Worm (Caenorhabditis elegans): ENCODE data around the gene pef-1.

The pef-1 gene

ce11 chrIII:886726-887125, 39.4 kb downstream of the pef-1 start, which contains the start of gene zer-1:
TSS of gene zer-1 (minus strand) at chrIII:886793.
- TF ChIP-seq flt-1 (GFP tag; IDR thresholded peaks at IDR 0.05) = no peak
- no peak for TF ChIP-seq tbx-11 (GFP tag; IDR thresholded peaks at IDR 0.05)
- TF ChIP-seq sea-1 (GFP tag; conservative IDR thresholded peaks at IDR 0.05) = no peak
- no peak for TF ChIP-seq ceh-36 (tag; optimal IDR thresholded peaks at IDR 0.05)
- no peak for TF ChIP-seq B0310.2 (tag; optimal IDR thresholded peaks at IDR 0.05)
- TF ChIP-seq F13C5.2 (tag; optimal IDR thresholded peaks at IDR 0.05) = no peak
- no peak for TF ChIP-seq aly-1 (tag; optimal IDR thresholded peaks at IDR 0.05)
- TF ChIP-seq tbx-37 (GFP tag; conservative IDR thresholded peaks at IDR 0.05) = no peak
- no peak for TF ChIP-seq ets-7 (tag; optimal IDR thresholded peaks at IDR 0.05)
- TF ChIP-seq hmbx-1 (tag; optimal IDR thresholded peaks at IDR 0.05) = no peak
- no peak for TF ChIP-seq scrt-1 (GFP tag; IDR thresholded peaks at IDR 0.05)
- TF ChIP-seq tra-4 (tag; optimal IDR thresholded peaks at IDR 0.05) = no peak
- no peak for TF ChIP-seq pes-1 (GFP tag; IDR thresholded peaks at IDR 0.05)
- no peak for TF ChIP-seq hnd-1 (tag; optimal IDR thresholded peaks at IDR 0.05)
- TF ChIP-seq hmg-4 (GFP tag; optimal IDR thresholded peaks at IDR 0.05) = no peak
- no peak for TF ChIP-seq ama-1 (optimal IDR thresholded peaks at IDR 0.05)

ce11 chrIII:883595-883994, 42.5 kb downstream of the pef-1 start:
- TF ChIP-seq hmbx-1 (tag; optimal IDR thresholded peaks at IDR 0.05) (no peak), flt-1 (GFP tag; IDR thresholded peaks at IDR 0.05) (no peak), hnd-1 (tag; optimal IDR thresholded peaks at IDR 0.05) (no peak), tra-4 (tag; optimal IDR thresholded peaks at IDR 0.05) (no peak), tbx-37 (GFP tag; conservative IDR thresholded peaks at IDR 0.05) (no peak), pes-1 (GFP tag; IDR thresholded peaks at IDR 0.05) (no peak), ceh-13 (GFP tag; optimal IDR thresholded peaks at IDR 0.05) (no peak), hmg-4 (GFP tag; optimal IDR thresholded peaks at IDR 0.05) (no peak), sea-1 (GFP tag; conservative IDR thresholded peaks at IDR 0.05) (no peak), scrt-1 (GFP tag; IDR thresholded peaks at IDR 0.05) (no peak), tbx-11 (GFP tag; IDR thresholded peaks at IDR 0.05) (no peak), ets-7 (tag; optimal IDR thresholded peaks at IDR 0.05) (no peak), F13C5.2 (tag; optimal IDR thresholded peaks at IDR 0.05) (no peak), ama-1 (optimal IDR thresholded peaks at IDR 0.05) (no peak), ceh-36 (tag; optimal IDR thresholded peaks at IDR 0.05) (no peak), aly-1 (tag; optimal IDR thresholded peaks at IDR 0.05) (no peak), B0310.2 (tag; optimal IDR thresholded peaks at IDR 0.05) (no peak)

DNA sequence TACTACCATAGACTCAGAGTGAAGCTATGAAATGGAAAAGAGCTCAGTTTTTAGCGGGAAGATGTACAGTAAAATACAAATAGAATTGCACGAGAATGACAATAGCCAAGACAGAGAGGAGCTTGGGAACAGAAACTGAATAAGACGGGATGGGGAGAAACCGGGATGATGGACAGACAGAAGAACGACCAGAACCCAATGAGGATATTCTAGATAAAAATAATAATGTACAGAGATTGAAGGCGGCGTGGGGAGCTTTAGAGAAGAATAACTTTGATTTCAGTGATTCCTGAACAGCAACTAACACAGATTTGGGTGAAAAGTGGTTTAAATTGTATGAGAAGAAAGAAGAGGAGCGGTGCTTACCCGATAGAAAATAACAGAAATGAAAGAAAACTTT, 44.7 kb downstream of the pef-1 start:
- TF ChIP-seq flt-1 (GFP tag; IDR thresholded peaks at IDR 0.05) (no peak), pes-1 (GFP tag; IDR thresholded peaks at IDR 0.05) (no peak), tbx-11 (GFP tag; IDR thresholded peaks at IDR 0.05) (no peak), sea-1 (GFP tag; conservative IDR thresholded peaks at IDR 0.05) (no peak), ceh-36 (tag; optimal IDR thresholded peaks at IDR 0.05) (no peak)

DNA sequence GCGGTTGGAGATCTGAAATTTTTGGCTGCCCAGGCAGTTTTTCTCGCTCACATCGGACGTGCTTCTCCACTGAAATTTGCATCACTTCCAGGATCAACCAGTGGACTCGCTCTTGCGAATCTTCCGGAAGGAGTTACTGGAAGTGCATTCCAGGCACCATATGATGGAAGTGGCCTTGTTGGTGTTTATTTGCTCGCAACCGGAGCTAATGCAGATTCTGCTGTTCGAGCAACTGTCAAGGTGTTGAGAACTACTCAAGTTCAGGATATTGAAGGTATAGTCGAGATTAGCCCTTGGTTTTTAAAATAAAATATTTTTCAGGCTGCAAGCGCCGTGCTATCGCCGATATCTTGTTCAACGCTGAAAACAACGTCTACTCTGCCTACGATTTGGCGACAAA, 45.3 kb downstream of the pef-1 start:
- no peak for TF ChIP-seq tbx-11 (GFP tag; IDR thresholded peaks at IDR 0.05)
- TF ChIP-seq hnd-1 (tag; optimal IDR thresholded peaks at IDR 0.05) = no peak
- TF ChIP-seq ceh-13 (GFP tag; optimal IDR thresholded peaks at IDR 0.05) = no peak
- no peak for TF ChIP-seq tra-4 (tag; optimal IDR thresholded peaks at IDR 0.05)
- no peak for TF ChIP-seq aly-1 (tag; optimal IDR thresholded peaks at IDR 0.05)
- TF ChIP-seq ceh-36 (tag; optimal IDR thresholded peaks at IDR 0.05) = no peak
- no peak for TF ChIP-seq sea-1 (GFP tag; conservative IDR thresholded peaks at IDR 0.05)
- TF ChIP-seq hmg-4 (GFP tag; optimal IDR thresholded peaks at IDR 0.05) = no peak
- no peak for TF ChIP-seq tbx-37 (GFP tag; conservative IDR thresholded peaks at IDR 0.05)
- TF ChIP-seq ama-1 (optimal IDR thresholded peaks at IDR 0.05) = no peak
- no peak for TF ChIP-seq scrt-1 (GFP tag; IDR thresholded peaks at IDR 0.05)
- no peak for TF ChIP-seq ets-7 (tag; optimal IDR thresholded peaks at IDR 0.05)
- no peak for TF ChIP-seq flt-1 (GFP tag; IDR thresholded peaks at IDR 0.05)
- no peak for TF ChIP-seq F13C5.2 (tag; optimal IDR thresholded peaks at IDR 0.05)
- no peak for TF ChIP-seq hmbx-1 (tag; optimal IDR thresholded peaks at IDR 0.05)
- TF ChIP-seq B0310.2 (tag; optimal IDR thresholded peaks at IDR 0.05) = no peak

DNA sequence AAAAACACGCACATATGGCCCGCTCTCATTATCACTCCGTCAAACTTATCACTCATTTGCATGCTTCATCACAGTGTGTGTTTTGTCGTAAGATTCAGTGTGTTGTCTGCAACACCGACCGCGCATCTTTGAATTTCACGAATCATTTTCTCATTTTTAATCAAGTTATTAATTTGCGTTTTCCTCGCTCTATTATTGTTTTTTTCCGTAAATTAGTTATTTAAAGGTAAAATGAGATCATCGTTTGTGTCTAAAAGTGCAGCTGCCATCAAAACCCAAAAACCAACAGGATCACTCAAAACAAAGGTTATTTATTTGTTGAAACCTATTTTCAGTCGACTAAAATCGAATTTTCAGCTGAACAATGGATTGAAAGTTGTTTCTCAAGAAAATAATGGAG, 46.5 kb downstream of the pef-1 start, which contains the start of the genes T24C4.5 and ucr-2.3:
TSS of gene T24C4.5 (minus strand) at position 101 of the 400 bp plus-strand sequence.
TSS of gene ucr-2.3 (plus strand) at position 227 of the 400 bp plus-strand sequence.
- no peak for TF ChIP-seq tbx-11 (GFP tag; IDR thresholded peaks at IDR 0.05)
- TF ChIP-seq F13C5.2 (tag; optimal IDR thresholded peaks at IDR 0.05) = no peak
- no peak for TF ChIP-seq tra-4 (tag; optimal IDR thresholded peaks at IDR 0.05)
- TF ChIP-seq sea-1 (GFP tag; conservative IDR thresholded peaks at IDR 0.05) = no peak
- TF ChIP-seq ets-7 (tag; optimal IDR thresholded peaks at IDR 0.05) = no peak
- no peak for TF ChIP-seq pes-1 (GFP tag; IDR thresholded peaks at IDR 0.05)
- no peak for TF ChIP-seq ceh-36 (tag; optimal IDR thresholded peaks at IDR 0.05)
- TF ChIP-seq hnd-1 (tag; optimal IDR thresholded peaks at IDR 0.05) = no peak

DNA sequence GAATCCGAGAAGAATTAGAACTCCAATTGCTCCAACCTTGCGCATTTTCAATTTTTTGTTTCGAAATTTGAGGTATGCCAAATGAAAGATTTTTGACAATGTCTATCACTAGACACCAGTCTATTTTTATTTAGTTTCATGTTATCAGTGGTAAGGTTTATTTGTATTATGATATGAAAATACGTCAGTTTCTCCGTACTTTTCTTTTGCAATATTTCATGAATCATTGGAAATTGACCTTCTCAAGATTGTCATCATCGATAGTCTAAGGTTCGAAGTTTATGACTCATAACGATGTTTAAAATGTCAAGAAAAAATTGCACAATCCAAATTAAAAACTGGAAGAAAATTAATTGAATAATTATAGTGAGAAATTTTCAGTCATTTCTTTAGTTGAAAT, 52.7 kb downstream of the pef-1 start, which contains the start of gene clc-19:
TSS of gene clc-19 (minus strand) at position 135 of the 400 bp plus-strand sequence.
- no peak for TF ChIP-seq ets-7 (tag; optimal IDR thresholded peaks at IDR 0.05)
- TF ChIP-seq ama-1 (optimal IDR thresholded peaks at IDR 0.05) = no peak
- no peak for TF ChIP-seq B0310.2 (tag; optimal IDR thresholded peaks at IDR 0.05)
- no peak for TF ChIP-seq tra-4 (tag; optimal IDR thresholded peaks at IDR 0.05)

ce11 chrIII:872373-872772, 53.7 kb downstream of the pef-1 start, which contains the start of the genes T24C4.3 and clc-20:
TSS of gene T24C4.3 (minus strand) at chrIII:872473.
TSS of gene clc-20 (plus strand) at chrIII:872583.
- TF ChIP-seq ama-1 (optimal IDR thresholded peaks at IDR 0.05) (no peak), hmbx-1 (tag; optimal IDR thresholded peaks at IDR 0.05) (no peak), sea-1 (GFP tag; conservative IDR thresholded peaks at IDR 0.05) (no peak), ets-7 (tag; optimal IDR thresholded peaks at IDR 0.05) (no peak), tbx-37 (GFP tag; conservative IDR thresholded peaks at IDR 0.05) (no peak), scrt-1 (GFP tag; IDR thresholded peaks at IDR 0.05) (no peak), aly-1 (tag; optimal IDR thresholded peaks at IDR 0.05) (no peak), flt-1 (GFP tag; IDR thresholded peaks at IDR 0.05) (no peak), tra-4 (tag; optimal IDR thresholded peaks at IDR 0.05) (no peak), pes-1 (GFP tag; IDR thresholded peaks at IDR 0.05) (no peak), B0310.2 (tag; optimal IDR thresholded peaks at IDR 0.05) (no peak)

ce11 chrIII:870555-870954, 55.6 kb downstream of the pef-1 start:
- TF ChIP-seq scrt-1 (GFP tag; IDR thresholded peaks at IDR 0.05) = no peak
- no peak for TF ChIP-seq pes-1 (GFP tag; IDR thresholded peaks at IDR 0.05)
- no peak for TF ChIP-seq tra-4 (tag; optimal IDR thresholded peaks at IDR 0.05)
- TF ChIP-seq sea-1 (GFP tag; conservative IDR thresholded peaks at IDR 0.05) = no peak
- TF ChIP-seq B0310.2 (tag; optimal IDR thresholded peaks at IDR 0.05) = no peak
- no peak for TF ChIP-seq tbx-11 (GFP tag; IDR thresholded peaks at IDR 0.05)
- no peak for TF ChIP-seq ceh-13 (GFP tag; optimal IDR thresholded peaks at IDR 0.05)
- no peak for TF ChIP-seq ets-7 (tag; optimal IDR thresholded peaks at IDR 0.05)
- TF ChIP-seq hmbx-1 (tag; optimal IDR thresholded peaks at IDR 0.05) = no peak
- no peak for TF ChIP-seq aly-1 (tag; optimal IDR thresholded peaks at IDR 0.05)
- no peak for TF ChIP-seq hnd-1 (tag; optimal IDR thresholded peaks at IDR 0.05)
- no peak for TF ChIP-seq F13C5.2 (tag; optimal IDR thresholded peaks at IDR 0.05)
- no peak for TF ChIP-seq flt-1 (GFP tag; IDR thresholded peaks at IDR 0.05)
- TF ChIP-seq ceh-36 (tag; optimal IDR thresholded peaks at IDR 0.05) = no peak

Measured in whole organism, early embryonic.